Worm (Caenorhabditis elegans) whole organism, L2 larva: Measurements from ENCODE around the gene sna-1.

Experiments used
- F13H6.1 ChIP-seq: sonication (generic microtip); optimal IDR thresholded peaks from 2 replicates; lab custom pipeline; 2016; ENCODE audit warnings: missing genetic modification characterization, missing compliant biosample characterization
- Y55F3AM.14 ChIP-seq: fragments of 200-800 bp; sonication (Bioruptor generic); optimal IDR thresholded peaks from 2 replicates; lab custom pipeline; 2018; ENCODE audit warnings: mild to moderate bottlenecking, missing genetic modification characterization, missing compliant biosample characterization
- alr-1 ChIP-seq: fragments of 150-350 bp; optimal IDR thresholded peaks from 2 replicates; lab custom pipeline; 2014; ENCODE audit warnings: missing biosample characterization, missing genetic modification characterization
- ama-1 ChIP-seq: fragments of 150-350 bp; optimal IDR thresholded peaks from 2 replicates; lab custom pipeline; 2018; ENCODE audit warnings: inconsistent platforms
- blmp-1 ChIP-seq: sonication (generic microtip); optimal IDR thresholded peaks from 2 replicates; lab custom pipeline; 2017; ENCODE audit warnings: missing genetic modification characterization, mild to moderate bottlenecking, missing compliant biosample characterization, antibody characterized with exemption, moderate library complexity; ENCODE audit not compliant: insufficient read depth
- ceh-16 ChIP-seq: fragments of 150-350 bp; optimal IDR thresholded peaks from 2 replicates; lab custom pipeline; 2014; ENCODE audit warnings: missing biosample characterization, missing genetic modification characterization
- dmd-4 ChIP-seq: sonication (generic microtip); optimal IDR thresholded peaks from 2 replicates; lab custom pipeline; 2017; ENCODE audit warnings: missing biosample characterization, missing genetic modification characterization
- egl-27 ChIP-seq: sonication (generic microtip); optimal IDR thresholded peaks from 3 replicates; lab custom pipeline; 2017; ENCODE audit warnings: missing biosample characterization, missing genetic modification reagents, missing genetic modification characterization
- elt-1 ChIP-seq: fragments of 150-350 bp; optimal IDR thresholded peaks from 2 replicates; lab custom pipeline; 2014; ENCODE audit warnings: missing biosample characterization, missing genetic modification characterization
- fos-1 ChIP-seq: fragments of 150-350 bp; optimal IDR thresholded peaks from 2 replicates; lab custom pipeline; 2014; ENCODE audit warnings: missing biosample characterization, missing genetic modification characterization
- gmeb-1 ChIP-seq: fragments of 150-350 bp; optimal IDR thresholded peaks from 2 replicates; lab custom pipeline; 2014; ENCODE audit warnings: missing biosample characterization, missing genetic modification characterization
- lin-11 ChIP-seq: fragments of 150-350 bp; sonication (generic microtip); optimal IDR thresholded peaks from 2 replicates; lab custom pipeline; 2014; ENCODE audit warnings: missing biosample characterization, missing genetic modification characterization, inconsistent platforms, mixed read lengths
- lin-13 ChIP-seq: fragments of 150-350 bp; optimal IDR thresholded peaks from 2 replicates; lab custom pipeline; 2014; ENCODE audit warnings: missing biosample characterization, missing genetic modification reagents, missing genetic modification characterization
- lin-39 ChIP-seq: fragments of 150-350 bp; optimal IDR thresholded peaks from 2 replicates; lab custom pipeline; 2014; ENCODE audit warnings: missing biosample characterization, missing genetic modification reagents, missing genetic modification characterization
- nhr-11 ChIP-seq: fragments of 150-350 bp; optimal IDR thresholded peaks from 2 replicates; lab custom pipeline; 2014; ENCODE audit warnings: missing biosample characterization, missing genetic modification characterization
- nhr-12 ChIP-seq: fragments of 150-350 bp; optimal IDR thresholded peaks from 2 replicates; lab custom pipeline; 2014; ENCODE audit warnings: missing biosample characterization, missing genetic modification characterization
- nhr-23 ChIP-seq: fragments of 150-350 bp; optimal IDR thresholded peaks from 2 replicates; lab custom pipeline; 2014; ENCODE audit warnings: missing biosample characterization, missing genetic modification reagents, missing genetic modification characterization
- nhr-237 ChIP-seq: fragments of 150-350 bp; optimal IDR thresholded peaks from 2 replicates; lab custom pipeline; 2014; ENCODE audit warnings: missing biosample characterization, missing genetic modification characterization
- nhr-25 ChIP-seq: fragments of 150-350 bp; sonication (generic microtip); optimal IDR thresholded peaks from 3 replicates; lab custom pipeline; 2014; ENCODE audit warnings: missing biosample characterization, missing genetic modification characterization
- nhr-6 ChIP-seq: fragments of 150-350 bp; optimal IDR thresholded peaks from 2 replicates; lab custom pipeline; 2014; ENCODE audit warnings: missing biosample characterization, missing genetic modification characterization
- nhr-77 ChIP-seq: fragments of 150-350 bp; optimal IDR thresholded peaks from 2 replicates; lab custom pipeline; 2014; ENCODE audit warnings: missing biosample characterization, missing genetic modification characterization
- peb-1 ChIP-seq: fragments of 150-350 bp; optimal IDR thresholded peaks from 2 replicates; lab custom pipeline; 2014; ENCODE audit warnings: missing biosample characterization, missing genetic modification characterization
- sem-4 ChIP-seq: fragments of 150-350 bp; optimal IDR thresholded peaks from 2 replicates; lab custom pipeline; 2014; ENCODE audit warnings: missing biosample characterization, missing genetic modification reagents, missing genetic modification characterization
- sma-3 ChIP-seq: sonication (generic microtip); optimal IDR thresholded peaks from 2 replicates; lab custom pipeline; 2016; ENCODE audit warnings: missing genetic modification reagents, missing genetic modification characterization, missing compliant biosample characterization
- sma-9 ChIP-seq, 2 experiments: fragments of 150-350 bp in 1 of 2; sonication (generic microtip) in 1 of 2; optimal IDR thresholded peaks; 2 replicates each; lab custom pipeline; 2014 to 2016; ENCODE audit warnings: missing genetic modification characterization in 2 of 2, mild to moderate bottlenecking in 1 of 2, missing biosample characterization in 1 of 2, missing compliant biosample characterization in 1 of 2, missing genetic modification reagents in 1 of 2, moderate library complexity in 1 of 2
- snpc-4 ChIP-seq: fragments of 150-350 bp; optimal IDR thresholded peaks from 2 replicates; lab custom pipeline; 2014; ENCODE audit warnings: missing biosample characterization, missing genetic modification characterization
- unc-39 ChIP-seq: fragments of 150-350 bp; optimal IDR thresholded peaks from 2 replicates; lab custom pipeline; 2014; ENCODE audit warnings: missing biosample characterization, missing genetic modification characterization
- unc-55 ChIP-seq: fragments of 150-350 bp; sonication (generic microtip); optimal IDR thresholded peaks from 3 replicates; lab custom pipeline; 2014; ENCODE audit warnings: missing biosample characterization, missing genetic modification reagents, missing genetic modification characterization
- unc-62 ChIP-seq: fragments of 150-350 bp; optimal IDR thresholded peaks from 2 replicates; lab custom pipeline; 2014; ENCODE audit warnings: missing biosample characterization, missing genetic modification reagents, missing genetic modification characterization
- zag-1 ChIP-seq: fragments of 150-350 bp; optimal IDR thresholded peaks from 2 replicates; lab custom pipeline; 2014; ENCODE audit warnings: missing biosample characterization, missing genetic modification characterization
- ztf-1 ChIP-seq: fragments of 200-800 bp; sonication (Bioruptor generic); conservative IDR thresholded peaks from 2 replicates; pipeline ENCODE4 v1.3.6; 2022; ENCODE audit warnings: missing genetic modification characterization, missing compliant biosample characterization
- ztf-11 ChIP-seq: sonication (generic microtip); optimal IDR thresholded peaks from 2 replicates; lab custom pipeline; 2017; ENCODE audit warnings: missing biosample characterization, missing genetic modification characterization
- ztf-4 ChIP-seq: fragments of 150-350 bp; optimal IDR thresholded peaks from 2 replicates; lab custom pipeline; 2014; ENCODE audit warnings: missing biosample characterization, missing genetic modification characterization

The sna-1 gene

DNA sequence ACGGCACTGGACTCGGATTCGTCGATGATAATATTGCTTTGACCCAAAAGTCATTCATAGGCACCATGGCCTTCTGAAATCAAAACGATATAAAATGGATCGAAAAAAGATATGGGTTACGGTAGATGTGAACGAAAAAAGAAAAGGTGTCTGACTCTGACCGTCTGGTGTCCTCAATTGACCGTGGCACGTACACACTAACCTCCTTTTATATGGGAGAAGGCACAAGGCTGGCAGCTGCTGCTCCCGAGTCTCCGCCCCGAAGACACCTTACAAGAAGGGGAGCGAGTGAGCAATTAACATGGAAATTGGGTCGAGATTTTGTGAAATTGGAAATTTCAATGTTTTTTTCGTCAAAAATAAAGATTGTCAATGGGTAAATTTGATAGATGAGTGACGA is 29.0 kb downstream of the sna-1 start, which contains the start of gene egl-46:
Gene egl-46, minus strand, starts transcription at position 73 of the 400 bp plus-strand sequence.
- TF ChIP-seq blmp-1 (tag; lab: Kevin White, UChicago) (no peak), zag-1 (no peak), ztf-4 (tag; lab: Kevin White, UChicago) (no peak), gmeb-1 (tag; lab: Kevin White, UChicago) (no peak), lin-11 (tag; lab: Kevin White, UChicago) (no peak), sem-4 (tag; lab: Kevin White, UChicago) (no peak), ztf-11 (tag; lab: Kevin White, UChicago) (no peak), alr-1 (tag; lab: Kevin White, UChicago) (no peak), sma-3 (GFP tag; lab: Kevin White, UChicago) (no peak), sma-9 (GFP tag; optimal IDR thresholded peaks at IDR 0.05; lab: Kevin White, UChicago) (no peak), sma-9 (tag; optimal IDR thresholded peaks at IDR 0.05; lab: Kevin White, UChicago) (no peak), nhr-25 (tag; lab: Kevin White, UChicago) (no peak), ama-1 (lab: Kevin White, UChicago) (no peak), nhr-12 (tag; lab: Kevin White, UChicago) (no peak), fos-1 (tag; lab: Kevin White, UChicago) (no peak)

ce11 chrV:6676158-6676849 is 34.2 kb downstream of the sna-1 start, which contains the start of gene cest-34:
TSS of gene cest-34 (plus strand) at chrV:6676799.
- peak; percentile 19 for TF ChIP-seq sma-9 (GFP tag; optimal IDR thresholded peaks at IDR 0.05; lab: Kevin White, UChicago)
- TF ChIP-seq sma-9 (tag; optimal IDR thresholded peaks at IDR 0.05; lab: Kevin White, UChicago) = no peak
- peak; percentile 4 for TF ChIP-seq fos-1 (tag; lab: Kevin White, UChicago)
- no peak for TF ChIP-seq egl-27 (tag; lab: Kevin White, UChicago)

ce11 chrV:6673967-6674366 is 36.5 kb downstream of the sna-1 start, which contains the start of gene cest-31:
TSS of gene cest-31 (plus strand) at chrV:6674267.
- TF ChIP-seq fos-1 (tag; lab: Kevin White, UChicago) (no peak), ceh-16 (tag; lab: Kevin White, UChicago) (no peak), unc-55 (GFP tag; lab: Kevin White, UChicago) (no peak), lin-39 (tag; lab: Kevin White, UChicago) (no peak), unc-62 (GFP tag; lab: Kevin White, UChicago) (no peak), ztf-11 (tag; lab: Kevin White, UChicago) (no peak), elt-1 (tag; lab: Kevin White, UChicago) (no peak), nhr-23 (tag; lab: Kevin White, UChicago) (no peak), F13H6.1 (tag; lab: Kevin White, UChicago) (no peak), nhr-237 (tag; lab: Kevin White, UChicago) (no peak), Y55F3AM.14 (GFP tag; lab: Kevin White, UChicago) (no peak), nhr-11 (no peak), nhr-6 (no peak), gmeb-1 (tag; lab: Kevin White, UChicago) (no peak), nhr-12 (tag; lab: Kevin White, UChicago) (no peak), blmp-1 (tag; lab: Kevin White, UChicago) (no peak)

ce11 chrV:6669520-6669919 is 41.0 kb downstream of the sna-1 start, which contains the start of gene cest-28:
TSS of gene cest-28 (plus strand) at chrV:6669820.
- TF ChIP-seq alr-1 (tag; lab: Kevin White, UChicago) (no peak), gmeb-1 (tag; lab: Kevin White, UChicago) (no peak), ztf-11 (tag; lab: Kevin White, UChicago) (no peak)

DNA sequence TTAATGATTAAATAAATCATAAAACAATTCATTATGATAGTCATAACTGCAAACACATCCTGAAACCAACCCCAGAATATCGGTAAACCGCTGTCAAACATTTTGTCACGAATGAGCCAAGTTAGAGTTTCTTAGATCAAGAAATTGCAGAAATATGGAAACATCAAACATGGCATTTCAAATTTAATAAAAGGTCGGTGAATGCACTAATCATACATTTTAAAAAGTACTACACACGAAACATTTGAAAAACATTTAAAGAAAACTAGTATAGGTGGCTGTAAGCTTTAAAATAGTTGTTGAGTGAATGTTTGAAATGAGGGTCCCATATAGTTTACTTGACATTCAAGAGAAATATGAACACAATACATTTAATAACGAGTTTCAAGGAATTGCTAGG is 41.7 kb downstream of the sna-1 start, which contains the start of gene str-180:
Gene str-180, minus strand, starts transcription at position 101 of the 400 bp plus-strand sequence.
- TF ChIP-seq unc-55 (GFP tag; lab: Kevin White, UChicago) (no peak), alr-1 (tag; lab: Kevin White, UChicago) (no peak), ztf-1 (GFP tag; lab: Robert Waterston, UW) (no peak), dmd-4 (no peak), sem-4 (tag; lab: Kevin White, UChicago) (no peak), ceh-16 (tag; lab: Kevin White, UChicago) (no peak), lin-39 (tag; lab: Kevin White, UChicago) (no peak), gmeb-1 (tag; lab: Kevin White, UChicago) (no peak), fos-1 (tag; lab: Kevin White, UChicago) (no peak), nhr-6 (no peak), nhr-25 (tag; lab: Kevin White, UChicago) (no peak), lin-13 (GFP tag; lab: Kevin White, UChicago) (no peak), snpc-4 (no peak), sma-3 (GFP tag; lab: Kevin White, UChicago) (no peak), peb-1 (tag; lab: Kevin White, UChicago) (no peak), nhr-77 (tag; lab: Kevin White, UChicago) (no peak), unc-39 (tag; lab: Kevin White, UChicago) (no peak)
